Fruit fly (Drosophila melanogaster) whole organism, embryonic: Measurements from ENCODE around the gene CG42495.

ENCODE experiments used
- Adf1 ChIP-seq: fragments of 200-800 bp; sonication (Bioruptor generic); IDR thresholded peaks from 2 replicates; pipeline ENCODE4 v1.3.6; 2022; ENCODE audit warnings: missing biosample characterization, missing genetic modification characterization
- CG10274 ChIP-seq: fragments of 200-800 bp; sonication (Bioruptor generic); optimal IDR thresholded peaks from 3 replicates; lab custom pipeline; 2017; ENCODE audit warnings: missing biosample characterization, mild to moderate bottlenecking, missing genetic modification characterization
- CG14050 ChIP-seq: fragments of 200-800 bp; sonication (Bioruptor generic); IDR thresholded peaks from 3 replicates; pipeline ENCODE4 v1.3.6; 2022; ENCODE audit warnings: missing biosample characterization, missing genetic modification characterization
- CG14860 ChIP-seq: fragments of 200-800 bp; sonication (Bioruptor generic); IDR thresholded peaks from 3 replicates; pipeline ENCODE4 v1.3.6; 2022; ENCODE audit warnings: missing biosample characterization, missing genetic modification characterization; ENCODE audit not compliant: partially characterized antibody
- Optix ChIP-seq: fragments of 200-800 bp; sonication (Bioruptor generic); IDR thresholded peaks from 3 replicates; pipeline ENCODE4 v1.3.6; 2022; ENCODE audit warnings: missing biosample characterization, missing genetic modification characterization
- Sox102F ChIP-seq: fragments of 200-800 bp; sonication (Bioruptor generic); optimal IDR thresholded peaks from 2 replicates; lab custom pipeline; 2018; ENCODE audit warnings: missing biosample characterization, mild to moderate bottlenecking, missing genetic modification characterization, moderate library complexity
- Trl ChIP-seq, 3 experiments: fragments of >200 bp in 2 of 3; fragments of 200-800 bp in 1 of 3; sonication (Bioruptor generic) in 1 of 3; optimal IDR thresholded peaks; 2 replicates in 1 of 3; 3 replicates in 2 of 3; lab custom pipeline; 2016 to 2017; ENCODE audit warnings: missing biosample characterization in 1 of 3, missing genetic modification characterization in 1 of 3
- Usf ChIP-seq: fragments of 200-800 bp; sonication (Bioruptor generic); optimal IDR thresholded peaks from 2 replicates; lab custom pipeline; 2017; ENCODE audit warnings: missing genotype, missing biosample characterization, missing genetic modification characterization
- ham ChIP-seq: fragments of 200-800 bp; sonication (Bioruptor generic); IDR thresholded peaks from 2 replicates; pipeline ENCODE4 v1.3.6; 2022; ENCODE audit warnings: missing biosample characterization, missing genetic modification characterization
- pnt ChIP-seq: fragments of 200-800 bp; sonication (Bioruptor generic); optimal IDR thresholded peaks from 3 replicates; lab custom pipeline; 2016; ENCODE audit warnings: missing biosample characterization, missing genetic modification characterization
- sima ChIP-seq: fragments of 200-800 bp; sonication (Bioruptor generic); optimal IDR thresholded peaks from 2 replicates; lab custom pipeline; 2016; ENCODE audit warnings: missing biosample characterization, missing genetic modification characterization

DNA sequence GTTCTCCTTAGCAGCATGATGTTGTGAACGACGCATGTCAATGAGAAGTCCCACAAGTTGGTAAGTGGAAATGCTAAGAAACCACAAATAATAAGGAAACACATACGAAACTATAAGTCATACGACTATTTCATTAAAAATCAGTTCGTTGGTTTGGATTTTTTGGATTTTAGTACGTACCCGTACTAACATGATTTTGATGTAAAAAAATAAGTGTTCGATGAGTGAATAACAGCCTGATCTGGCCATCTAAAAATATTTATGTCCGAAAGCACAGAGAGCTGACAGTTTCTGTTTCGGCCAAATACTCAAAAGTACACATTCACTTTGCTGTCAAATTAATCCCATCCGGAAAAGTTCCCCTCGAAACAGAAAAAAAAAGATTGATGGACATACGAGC lies 26.7 kb downstream of the CG42495 start, which contains the start of gene CG6893:
- no peak for TF ChIP-seq pnt
- TF ChIP-seq sima (GFP tag; lab: Kevin White, UChicago): no peak
- no peak for TF ChIP-seq CG10274 (GFP tag; lab: Kevin White, UChicago)
- TF ChIP-seq CG14860 (GFP tag; lab: Robert Waterston, UW): no peak
- no peak for TF ChIP-seq Adf1
- no peak for TF ChIP-seq Sox102F (GFP tag; lab: Kevin White, UChicago)
- TF ChIP-seq CG14050 (GFP tag; lab: Robert Waterston, UW): no peak
- TF ChIP-seq Trl (optimal IDR thresholded peaks at IDR 0.05; lab: Kevin White, UChicago): no peak
- no peak for TF ChIP-seq Trl (GFP tag; optimal IDR thresholded peaks at IDR 0.05; lab: Kevin White, UChicago)
- TF ChIP-seq Optix (GFP tag; lab: Robert Waterston, UW): no peak
- TF ChIP-seq Usf (GFP tag; lab: Kevin White, UChicago): no peak
- TF ChIP-seq ham (GFP tag; lab: Robert Waterston, UW): no peak
